Fruit fly (Drosophila melanogaster): ENCODE results near the gene bowl.
A peak's percentile ranks its signal among the peaks of the same experiment; 100 is the strongest.

Gene bowl

dm6 chr2L:3781132-3781877, 9.8 kb downstream of the bowl start:
- TF ChIP-seq CG8301 (tag; optimal IDR thresholded peaks at IDR 0.05): peak; percentile 44
- TF ChIP-seq CG32121 (GFP tag; IDR thresholded peaks at IDR 0.05): peak; percentile 52; the same call in 1 of the 2 replicates
- peak; percentile 60 for TF ChIP-seq Ets98B (GFP tag; IDR thresholded peaks at IDR 0.05)
- 0 out of 2 replicates have a peak, but pooled peaks have one; percentile 22 for TF ChIP-seq rn (GFP tag; IDR thresholded peaks at IDR 0.05)
- TF ChIP-seq CG17806 (tag; optimal IDR thresholded peaks at IDR 0.05): peak; percentile 42
- TF ChIP-seq Pif1A (GFP tag; optimal IDR thresholded peaks at IDR 0.05): no peak
- TF ChIP-seq fd96Ca (GFP tag; IDR thresholded peaks at IDR 0.05): no peak
- peak; percentile 51 for TF ChIP-seq CG14655 (GFP tag; optimal IDR thresholded peaks at IDR 0.05)
- TF ChIP-seq CG34367 (tag; optimal IDR thresholded peaks at IDR 0.05): peak; percentile 32
- peak; percentile 85 for TF ChIP-seq CG4496 (GFP tag; IDR thresholded peaks at IDR 0.05)
- peak; percentile 30 for TF ChIP-seq CG13204 (GFP tag; optimal IDR thresholded peaks at IDR 0.05)
- peak; percentile 82 for TF ChIP-seq CG15710 (tag; optimal IDR thresholded peaks at IDR 0.05)
- TF ChIP-seq CG9948 (tag; optimal IDR thresholded peaks at IDR 0.05): peak; percentile 70
- TF ChIP-seq CG10348 (GFP tag; IDR thresholded peaks at IDR 0.05): no peak
- no peak for TF ChIP-seq D1 (tag; optimal IDR thresholded peaks at IDR 0.05)
- TF ChIP-seq CG12605 (GFP tag; IDR thresholded peaks at IDR 0.05): no peak
- peak; percentile 53 for TF ChIP-seq EcR (GFP tag; optimal IDR thresholded peaks at IDR 0.05)
- TF ChIP-seq Snoo (tag; optimal IDR thresholded peaks at IDR 0.05): peak; percentile 47
- peak; percentile 30 for TF ChIP-seq Pif1B (GFP tag; optimal IDR thresholded peaks at IDR 0.05)
- TF ChIP-seq CG8159 (tag; optimal IDR thresholded peaks at IDR 0.05): peak; percentile 68
- no peak for TF ChIP-seq gl (tag; optimal IDR thresholded peaks at IDR 0.05)

- no peak for TF ChIP-seq Snoo (tag; optimal IDR thresholded peaks at IDR 0.05)
- TF ChIP-seq CG10348 (GFP tag; IDR thresholded peaks at IDR 0.05): no peak
- no peak for TF ChIP-seq CG15710 (tag; optimal IDR thresholded peaks at IDR 0.05)
- no peak for TF ChIP-seq EcR (GFP tag; optimal IDR thresholded peaks at IDR 0.05)
- TF ChIP-seq CG12605 (GFP tag; IDR thresholded peaks at IDR 0.05): no peak
- TF ChIP-seq Ets98B (GFP tag; IDR thresholded peaks at IDR 0.05): no peak
- no peak for TF ChIP-seq rn (GFP tag; IDR thresholded peaks at IDR 0.05)
- no peak for TF ChIP-seq CG8301 (tag; optimal IDR thresholded peaks at IDR 0.05)
- TF ChIP-seq CG32121 (GFP tag; IDR thresholded peaks at IDR 0.05): no peak
- no peak for TF ChIP-seq CG9948 (tag; optimal IDR thresholded peaks at IDR 0.05)
- TF ChIP-seq CG13204 (GFP tag; optimal IDR thresholded peaks at IDR 0.05): no peak
- no peak for TF ChIP-seq CG14655 (GFP tag; optimal IDR thresholded peaks at IDR 0.05)
- TF ChIP-seq gl (tag; optimal IDR thresholded peaks at IDR 0.05): no peak
- TF ChIP-seq CG8159 (tag; optimal IDR thresholded peaks at IDR 0.05): no peak
- no peak for TF ChIP-seq Pif1A (GFP tag; optimal IDR thresholded peaks at IDR 0.05)
- TF ChIP-seq fd96Ca (GFP tag; IDR thresholded peaks at IDR 0.05): no peak
- TF ChIP-seq CG4496 (GFP tag; IDR thresholded peaks at IDR 0.05): no peak
- no peak for TF ChIP-seq D1 (tag; optimal IDR thresholded peaks at IDR 0.05)
Observed at dm6 chr2L:3784268-3784997, 12.9 kb downstream of the bowl start, which contains the start of gene CG31960. Gene CG31960, plus strand, starts transcription at chr2L:3784947.

dm6 chr2L:3785402-3785801, 13.9 kb downstream of the bowl start:
- TF ChIP-seq CG17806 (tag; optimal IDR thresholded peaks at IDR 0.05) (no peak), CG34367 (tag; optimal IDR thresholded peaks at IDR 0.05) (no peak)

dm6 chr2L:3786246-3786645, 14.7 kb downstream of the bowl start:
- no peak for TF ChIP-seq EcR (GFP tag; optimal IDR thresholded peaks at IDR 0.05)
- no peak for TF ChIP-seq Pif1A (GFP tag; optimal IDR thresholded peaks at IDR 0.05)
- TF ChIP-seq CG14655 (GFP tag; optimal IDR thresholded peaks at IDR 0.05): no peak
- peak; percentile 50 for TF ChIP-seq rn (GFP tag; IDR thresholded peaks at IDR 0.05)
- no peak for TF ChIP-seq CG8159 (tag; optimal IDR thresholded peaks at IDR 0.05)
- TF ChIP-seq fd96Ca (GFP tag; IDR thresholded peaks at IDR 0.05): no peak; the same call in 2 of the 3 replicates
- peak; percentile 14; the same call in 1 of the 2 replicates for TF ChIP-seq CG12605 (GFP tag; IDR thresholded peaks at IDR 0.05)
- no peak for TF ChIP-seq CG8301 (tag; optimal IDR thresholded peaks at IDR 0.05)
- peak; percentile 20; the same call in 1 of the 2 replicates for TF ChIP-seq Ets98B (GFP tag; IDR thresholded peaks at IDR 0.05)
- no peak for TF ChIP-seq Pif1B (GFP tag; optimal IDR thresholded peaks at IDR 0.05)
- no peak for TF ChIP-seq CG34367 (tag; optimal IDR thresholded peaks at IDR 0.05)
- TF ChIP-seq Snoo (tag; optimal IDR thresholded peaks at IDR 0.05): peak; percentile 42
- TF ChIP-seq CG15710 (tag; optimal IDR thresholded peaks at IDR 0.05): peak; percentile 53
- no peak for TF ChIP-seq CG32121 (GFP tag; IDR thresholded peaks at IDR 0.05)
- TF ChIP-seq CG13204 (GFP tag; optimal IDR thresholded peaks at IDR 0.05): no peak
- TF ChIP-seq CG17806 (tag; optimal IDR thresholded peaks at IDR 0.05): peak; percentile 20
- no peak for TF ChIP-seq CG9948 (tag; optimal IDR thresholded peaks at IDR 0.05)
- TF ChIP-seq D1 (tag; optimal IDR thresholded peaks at IDR 0.05): no peak
- TF ChIP-seq CG4496 (GFP tag; IDR thresholded peaks at IDR 0.05): peak; percentile 86
- TF ChIP-seq gl (tag; optimal IDR thresholded peaks at IDR 0.05): no peak
- no peak for TF ChIP-seq CG10348 (GFP tag; IDR thresholded peaks at IDR 0.05)

dm6 chr2L:3787028-3787427, 15.5 kb downstream of the bowl start, which contains the start of gene bark:
Gene bark, plus strand, starts transcription at chr2L:3787167.
- 0 out of 3 replicates have a peak, but pooled peaks have one; percentile 40 for TF ChIP-seq CG4496 (GFP tag; IDR thresholded peaks at IDR 0.05)
- TF ChIP-seq Pif1A (GFP tag; optimal IDR thresholded peaks at IDR 0.05): peak; percentile 64
- TF ChIP-seq Pif1B (GFP tag; optimal IDR thresholded peaks at IDR 0.05): peak; percentile 60
- TF ChIP-seq rn (GFP tag; IDR thresholded peaks at IDR 0.05): no peak
- peak; percentile 62 for TF ChIP-seq CG32121 (GFP tag; IDR thresholded peaks at IDR 0.05)
- no peak for TF ChIP-seq D1 (tag; optimal IDR thresholded peaks at IDR 0.05)
- no peak for TF ChIP-seq CG10348 (GFP tag; IDR thresholded peaks at IDR 0.05)
- TF ChIP-seq CG17806 (tag; optimal IDR thresholded peaks at IDR 0.05): no peak
- no peak for TF ChIP-seq CG34367 (tag; optimal IDR thresholded peaks at IDR 0.05)
- TF ChIP-seq CG14655 (GFP tag; optimal IDR thresholded peaks at IDR 0.05): no peak
- no peak for TF ChIP-seq CG8159 (tag; optimal IDR thresholded peaks at IDR 0.05)
- TF ChIP-seq gl (tag; optimal IDR thresholded peaks at IDR 0.05): peak; percentile 25
- no peak for TF ChIP-seq CG15710 (tag; optimal IDR thresholded peaks at IDR 0.05)
- TF ChIP-seq Snoo (tag; optimal IDR thresholded peaks at IDR 0.05): no peak
- no peak for TF ChIP-seq CG8301 (tag; optimal IDR thresholded peaks at IDR 0.05)
- 0 out of 3 replicates have a peak, but pooled peaks have one; percentile 39 for TF ChIP-seq fd96Ca (GFP tag; IDR thresholded peaks at IDR 0.05)
- peak; percentile 48 for TF ChIP-seq EcR (GFP tag; optimal IDR thresholded peaks at IDR 0.05)
- TF ChIP-seq Ets98B (GFP tag; IDR thresholded peaks at IDR 0.05): peak; percentile 71; the same call in 1 of the 2 replicates
- TF ChIP-seq CG12605 (GFP tag; IDR thresholded peaks at IDR 0.05): 0 out of 2 replicates have a peak, but pooled peaks have one; percentile 22
- TF ChIP-seq CG9948 (tag; optimal IDR thresholded peaks at IDR 0.05): no peak
- peak; percentile 55 for TF ChIP-seq CG13204 (GFP tag; optimal IDR thresholded peaks at IDR 0.05)

Measured in whole organism, pupa.